Worm (Caenorhabditis elegans) whole organism, early embryonic: ENCODE data around the gene T25E4.1.

ENCODE experiments used
- ama-1 ChIP-seq: fragments of 150-350 bp; optimal IDR thresholded peaks from 2 replicates; lab custom pipeline; 2014
- ceh-13 ChIP-seq: fragments of 200-800 bp; sonication (Bioruptor generic); optimal IDR thresholded peaks from 2 replicates; lab custom pipeline; 2018; ENCODE audit warnings: mild to moderate bottlenecking, missing genetic modification characterization, missing compliant biosample characterization
- ets-7 ChIP-seq: sonication (generic microtip); optimal IDR thresholded peaks from 2 replicates; lab custom pipeline; 2016; ENCODE audit warnings: missing genotype, missing genetic modification characterization, missing compliant biosample characterization
- flt-1 ChIP-seq: fragments of 200-800 bp; sonication (Bioruptor generic); IDR thresholded peaks from 2 replicates; pipeline ENCODE4 v1.3.6; 2022; ENCODE audit warnings: missing genetic modification characterization, missing compliant biosample characterization
- hnd-1 ChIP-seq: sonication (generic microtip); optimal IDR thresholded peaks from 2 replicates; lab custom pipeline; 2016; ENCODE audit warnings: missing genetic modification characterization, missing compliant biosample characterization
- scrt-1 ChIP-seq: fragments of 200-800 bp; sonication (Bioruptor generic); IDR thresholded peaks from 2 replicates; pipeline ENCODE4 v1.3.6; 2022; ENCODE audit warnings: missing genetic modification characterization, missing compliant biosample characterization
- tra-4 ChIP-seq: sonication (generic microtip); optimal IDR thresholded peaks from 2 replicates; lab custom pipeline; 2017; ENCODE audit warnings: missing genetic modification characterization, missing compliant biosample characterization

DNA sequence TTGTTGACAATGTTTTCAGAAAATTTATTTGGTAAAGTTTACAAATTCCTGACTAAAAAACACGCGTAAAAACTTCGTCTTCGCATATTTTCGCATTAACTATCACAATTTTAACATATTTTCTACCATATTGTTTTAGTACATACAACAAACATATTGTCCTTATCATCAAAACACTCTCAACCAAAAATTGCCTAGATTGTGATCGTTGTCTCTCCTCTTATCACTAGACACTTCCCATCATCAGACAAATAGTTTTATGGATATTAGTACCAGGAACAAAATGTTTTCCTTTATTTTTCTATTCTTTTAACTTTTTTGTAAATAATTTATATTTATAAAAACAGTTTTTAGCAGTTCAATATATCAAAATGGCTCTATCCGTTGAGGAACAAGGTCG, 16.7 kb upstream of the T25E4.1 start, which contains the start of gene C17C3.3:
- no peak for TF ChIP-seq ceh-13 (GFP tag; lab: Kevin White, UChicago)
- TF ChIP-seq ets-7 (tag; lab: Kevin White, UChicago): no peak
- no peak for TF ChIP-seq scrt-1
- no peak for TF ChIP-seq flt-1 (GFP tag; lab: Robert Waterston, UW)
- no peak for TF ChIP-seq tra-4 (tag; lab: Kevin White, UChicago)
- TF ChIP-seq hnd-1 (tag; lab: Kevin White, UChicago): no peak
- no peak for TF ChIP-seq ama-1 (lab: Kevin White, UChicago)
